Worm (Caenorhabditis elegans) whole organism, L4 larva: ENCODE results near the gene C50D2.6.

Experiments
- F49E8.2 ChIP-seq: sonication (generic microtip); optimal IDR thresholded peaks from 2 replicates; lab custom pipeline; 2016; ENCODE audit warnings: missing compliant biosample characterization, mild to moderate bottlenecking, missing genetic modification characterization, borderline replicate concordance
- Y5F2A.4 ChIP-seq: fragments of 200-800 bp; sonication (Bioruptor generic); optimal IDR thresholded peaks from 2 replicates; lab custom pipeline; 2018; ENCODE audit warnings: mild to moderate bottlenecking, missing genetic modification characterization, missing compliant biosample characterization
- lin-13 ChIP-seq: fragments of 150-350 bp; optimal IDR thresholded peaks from 2 replicates; lab custom pipeline; 2014; ENCODE audit warnings: missing biosample characterization, missing genetic modification reagents, missing genetic modification characterization
- mep-1 ChIP-seq: fragments of 150-350 bp; sonication (generic microtip); optimal IDR thresholded peaks from 3 replicates; lab custom pipeline; 2014; ENCODE audit warnings: missing biosample characterization, missing genetic modification characterization
- pha-4 ChIP-seq, 2 experiments: fragments of 150-350 bp in 1 of 2; fragments of 200-800 bp in 1 of 2; sonication (Bioruptor generic) in 1 of 2; IDR thresholded peaks in 1 of 2; optimal IDR thresholded peaks in 1 of 2; 2 replicates each; pipeline versions ENCODE4 v1.3.6 to Lab custom; 2014 to 2022; ENCODE audit warnings: missing genetic modification characterization in 2 of 2, missing genetic modification reagents in 2 of 2, missing biosample characterization in 1 of 2, missing compliant biosample characterization in 1 of 2
- skn-1 ChIP-seq: fragments of 150-350 bp; optimal IDR thresholded peaks from 2 replicates; lab custom pipeline; 2014; ENCODE audit warnings: missing biosample characterization, missing genetic modification characterization
- spr-1 ChIP-seq: sonication (generic microtip); optimal IDR thresholded peaks from 2 replicates; lab custom pipeline; 2016; ENCODE audit warnings: mild to moderate bottlenecking, missing genetic modification characterization, missing compliant biosample characterization
- zfp-3 ChIP-seq: fragments of 200-800 bp; sonication (Bioruptor generic); conservative IDR thresholded peaks from 2 replicates; pipeline ENCODE4 v1.3.6; 2022; ENCODE audit warnings: missing genetic modification reagents, missing genetic modification characterization, missing compliant biosample characterization

DNA sequence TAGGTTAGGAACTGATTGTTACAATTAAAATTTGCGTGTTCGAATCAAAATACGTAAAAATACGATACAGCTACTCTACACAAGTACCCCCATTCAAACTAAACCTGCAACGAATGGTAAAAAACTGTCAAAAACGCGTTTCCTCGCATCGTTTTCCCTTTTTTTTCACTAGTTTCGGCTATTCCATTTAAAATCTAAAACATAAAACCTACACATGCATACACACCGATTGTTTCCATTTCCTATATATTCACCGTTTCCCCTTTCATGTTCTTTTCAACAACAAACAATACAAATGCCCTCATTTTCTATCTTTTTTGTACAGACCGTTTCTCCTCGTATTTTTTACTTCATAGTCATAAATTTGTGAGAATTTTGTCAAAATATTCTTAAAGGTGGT, 15.5 kb upstream of the C50D2.6 start:
- no peak for TF ChIP-seq Y5F2A.4 (GFP tag; lab: Kevin White, UChicago)
- no peak for TF ChIP-seq spr-1 (tag; lab: Kevin White, UChicago)
- no peak for TF ChIP-seq lin-13 (GFP tag; lab: Kevin White, UChicago)
- no peak for TF ChIP-seq mep-1 (tag; lab: Kevin White, UChicago)
- no peak for TF ChIP-seq pha-4 (GFP tag; IDR thresholded peaks at IDR 0.05; lab: Robert Waterston, UW)
- TF ChIP-seq pha-4 (tag; optimal IDR thresholded peaks at IDR 0.05; lab: Kevin White, UChicago), result no peak
- TF ChIP-seq skn-1 (tag; lab: Kevin White, UChicago), result no peak
- no peak for TF ChIP-seq F49E8.2 (tag; lab: Kevin White, UChicago)
- TF ChIP-seq zfp-3 (GFP tag; lab: Robert Waterston, UW), result no peak
